Worm (Caenorhabditis elegans): Measurements from ENCODE around the gene ntl-3.

Gene ntl-3

ce11 chrIII:11823260-11823659 is 23.0 kb downstream of the ntl-3 start, which contains the start of gene C18D11.3 (continued):
- peak; percentile 60 for TF ChIP-seq irx-1 (tag; optimal IDR thresholded peaks at IDR 0.05)
- peak; percentile 74 for TF ChIP-seq isw-1 (GFP tag; IDR thresholded peaks at IDR 0.05)
- TF ChIP-seq nhr-71 (tag; optimal IDR thresholded peaks at IDR 0.05) = peak; percentile 92
- TF ChIP-seq elt-2 (tag; optimal IDR thresholded peaks at IDR 0.05) = peak; percentile 65
- peak; percentile 86 for TF ChIP-seq fkh-8 (tag; optimal IDR thresholded peaks at IDR 0.05)
- peak; percentile 83 for TF ChIP-seq lin-15B (tag; optimal IDR thresholded peaks at IDR 0.05)
- TF ChIP-seq nhr-12 (tag; optimal IDR thresholded peaks at IDR 0.05) = no peak
- no peak for TF ChIP-seq unc-62 (GFP tag; optimal IDR thresholded peaks at IDR 0.05)
- TF ChIP-seq mab-9 (GFP tag; IDR thresholded peaks at IDR 0.05) = 0 out of 2 replicates have a peak, but pooled peaks have one; percentile 9
- TF ChIP-seq egl-27 (tag; optimal IDR thresholded peaks at IDR 0.05) = peak; percentile 1 to 44
- TF ChIP-seq vab-15 (tag; optimal IDR thresholded peaks at IDR 0.05) = peak; percentile 77
- no peak for TF ChIP-seq nhr-11 (tag; optimal IDR thresholded peaks at IDR 0.05)
- peak; percentile 88 for TF ChIP-seq skn-1 (tag; optimal IDR thresholded peaks at IDR 0.05)
- TF ChIP-seq snu-23 (GFP tag; optimal IDR thresholded peaks at IDR 0.05) = peak; percentile 93
- peak; percentile 77 for TF ChIP-seq fos-1 (tag; optimal IDR thresholded peaks at IDR 0.05)
- TF ChIP-seq nhr-90 (tag; optimal IDR thresholded peaks at IDR 0.05; ENCODE audit: poor library complexity) = peak; percentile 78
- peak; percentile 88 for TF ChIP-seq snpc-4 (tag; optimal IDR thresholded peaks at IDR 0.05)
- no peak for TF ChIP-seq nhr-28 (tag; optimal IDR thresholded peaks at IDR 0.05)
- TF ChIP-seq sox-4 (tag; optimal IDR thresholded peaks at IDR 0.05) = no peak
- no peak for TF ChIP-seq pag-3 (tag; optimal IDR thresholded peaks at IDR 0.05; ENCODE audit: borderline replicate concordance, insufficient read depth)
- no peak for TF ChIP-seq hpl-2 (GFP tag; optimal IDR thresholded peaks at IDR 0.05)
- TF ChIP-seq ceh-82 (tag; optimal IDR thresholded peaks at IDR 0.05) = peak; percentile 48 to 93 (median 52)
- no peak for TF ChIP-seq alr-1 (tag; optimal IDR thresholded peaks at IDR 0.05; ENCODE audit: borderline replicate concordance)
- TF ChIP-seq egl-13 (tag; optimal IDR thresholded peaks at IDR 0.05) = no peak
- peak; percentile 52 for TF ChIP-seq jun-1 (tag; optimal IDR thresholded peaks at IDR 0.05)
- TF ChIP-seq hlh-4 (tag; optimal IDR thresholded peaks at IDR 0.05) = no peak
- peak; percentile 94 for TF ChIP-seq lin-14 (GFP tag; optimal IDR thresholded peaks at IDR 0.05)
- TF ChIP-seq C16A3.4 (tag; optimal IDR thresholded peaks at IDR 0.05) = peak; percentile 94
- TF ChIP-seq lsy-2 (tag; optimal IDR thresholded peaks at IDR 0.05) = peak; percentile 96 to 99
- peak; percentile 91 for TF ChIP-seq lin-13 (GFP tag; optimal IDR thresholded peaks at IDR 0.05)
- TF ChIP-seq ceh-63 (GFP tag; optimal IDR thresholded peaks at IDR 0.05) = no peak
- peak; percentile 60 for TF ChIP-seq unc-86 (tag; optimal IDR thresholded peaks at IDR 0.05)
- TF ChIP-seq zag-1 (tag; optimal IDR thresholded peaks at IDR 0.05) = no peak
- peak; percentile 74 to 85 (median 84) for TF ChIP-seq dpl-1 (GFP tag; optimal IDR thresholded peaks at IDR 0.05)
- peak; percentile 82 for TF ChIP-seq nhr-47 (tag; optimal IDR thresholded peaks at IDR 0.05)
- peak; percentile 74 for TF ChIP-seq blmp-1 (tag; optimal IDR thresholded peaks at IDR 0.05)
- peak in 4 of 6 experiments; percentile 23 to 91 (median 54) for TF ChIP-seq elt-3 (tag; optimal IDR thresholded peaks at IDR 0.05)
- TF ChIP-seq ets-5 (GFP tag; IDR thresholded peaks at IDR 0.05) = no peak

- TF ChIP-seq elt-2 (tag; optimal IDR thresholded peaks at IDR 0.05) (peak; percentile 57), unc-130 (tag; optimal IDR thresholded peaks at IDR 0.05) (no peak), nhr-20 (tag; optimal IDR thresholded peaks at IDR 0.05) (peak; percentile 18), grh-1 (GFP tag; IDR thresholded peaks at IDR 0.05) (no peak)
Measured at ce11 chrIII:11822407-11822806, 23.9 kb downstream of the ntl-3 start, which contains the start of gene maa-1. Gene maa-1 (minus strand): TSS chrIII:11822526.

Data from whole organism, L1 larva.